Worm (Caenorhabditis elegans): ENCODE results near the gene srh-258.

- TF ChIP-seq egl-27 (tag; optimal IDR thresholded peaks at IDR 0.05) (no peak), unc-62 (GFP tag; optimal IDR thresholded peaks at IDR 0.05 in 1 of 2) (no peak), unc-62 (tag; optimal IDR thresholded peaks at IDR 0.05) (no peak), ceh-82 (tag; optimal IDR thresholded peaks at IDR 0.05) (no peak), aha-1 (tag) (no peak), snpc-4 (tag; optimal IDR thresholded peaks at IDR 0.05) (no peak)
These were observed 39.2 kb downstream of the srh-258 start, which contains the start of gene T26H5.11 for ce11 chrV:15444188-15444587.
